Fruit fly (Drosophila melanogaster): Measurements from ENCODE around the gene CG13887.

DNA sequence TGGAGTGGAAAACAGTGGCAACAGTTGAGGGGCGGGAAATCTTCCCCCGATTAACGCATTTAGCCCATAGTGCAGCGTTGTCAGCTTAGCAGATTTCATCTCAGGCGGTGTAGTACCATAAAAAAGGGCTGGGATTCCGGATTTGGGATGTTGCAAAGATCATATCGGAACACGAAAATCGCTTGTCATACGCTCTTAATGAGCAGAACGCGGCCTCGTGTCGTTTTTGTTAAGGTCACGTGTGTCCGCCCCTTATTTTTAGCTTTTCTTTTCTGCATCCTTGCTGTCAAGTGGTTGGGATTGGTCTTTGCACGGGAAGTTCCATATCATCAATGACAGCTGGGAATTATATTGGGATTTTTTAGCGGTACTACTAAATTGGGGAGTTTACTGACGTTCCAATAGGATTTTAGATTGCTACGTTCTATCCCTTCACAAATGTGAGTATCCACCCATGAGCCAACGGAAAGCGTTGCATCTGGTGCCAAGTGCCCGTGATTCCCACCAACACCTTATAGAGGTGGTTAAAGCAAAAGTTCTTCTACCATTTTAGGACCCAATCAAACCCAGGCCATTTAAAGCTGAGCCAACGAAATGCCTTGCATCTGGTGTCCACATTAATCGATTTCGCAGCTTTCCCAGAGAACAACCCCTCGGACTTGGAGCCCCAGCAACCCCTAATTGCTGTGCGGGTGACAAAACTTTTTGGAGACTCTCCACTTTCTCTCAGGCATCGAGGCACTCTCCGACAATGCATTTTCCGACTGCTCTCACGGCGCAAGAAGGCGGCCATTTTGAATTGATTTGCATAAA, 28.7 kb upstream of the CG13887 start:
- TF ChIP-seq topi (GFP tag; optimal IDR thresholded peaks at IDR 0.05) (no peak), ss (GFP tag; optimal IDR thresholded peaks at IDR 0.05) (no peak), CG1621 (tag; optimal IDR thresholded peaks at IDR 0.05) (no peak), eg (GFP tag; IDR thresholded peaks at IDR 0.05) (no peak), spab (GFP tag; optimal IDR thresholded peaks at IDR 0.05) (no peak), pdm3 (GFP tag; optimal IDR thresholded peaks at IDR 0.05) (no peak), CG11762 (GFP tag; optimal IDR thresholded peaks at IDR 0.05; ENCODE audit: insufficient read depth) (no peak), Blimp-1 (GFP tag; optimal IDR thresholded peaks at IDR 0.05) (no peak), svp (GFP tag) (no peak), CG8119 (GFP tag; IDR thresholded peaks at IDR 0.05) (no peak), Sox102F (GFP tag; optimal IDR thresholded peaks at IDR 0.05) (no peak)
